Worm (Caenorhabditis elegans) whole organism, L1 larva: Measurements from ENCODE around the gene C25F9.4.

Experiments used
- ceh-90 ChIP-seq: sonication (generic microtip); optimal IDR thresholded peaks from 2 replicates; lab custom pipeline; 2016; ENCODE audit warnings: missing genetic modification characterization, missing compliant biosample characterization
- ets-5 ChIP-seq: fragments of 200-800 bp; sonication (Bioruptor generic); IDR thresholded peaks from 2 replicates; pipeline ENCODE4 v1.3.6; 2022; ENCODE audit warnings: missing genetic modification characterization, missing compliant biosample characterization
- hlh-4 ChIP-seq: sonication (generic microtip); optimal IDR thresholded peaks from 2 replicates; lab custom pipeline; 2016; ENCODE audit warnings: mild to moderate bottlenecking, missing genetic modification characterization, missing compliant biosample characterization
- nhr-237 ChIP-seq: fragments of 150-350 bp; optimal IDR thresholded peaks from 2 replicates; lab custom pipeline; 2014; ENCODE audit warnings: missing biosample characterization, missing genetic modification characterization
- nhr-77 ChIP-seq: fragments of 150-350 bp; optimal IDR thresholded peaks from 2 replicates; lab custom pipeline; 2014; ENCODE audit warnings: missing biosample characterization, missing genetic modification characterization
- unc-130 ChIP-seq: fragments of 150-350 bp; optimal IDR thresholded peaks from 2 replicates; lab custom pipeline; 2017; ENCODE audit warnings: missing biosample characterization, missing genetic modification characterization, inconsistent platforms
- unc-30 ChIP-seq: sonication (generic microtip); optimal IDR thresholded peaks from 2 replicates; lab custom pipeline; 2017; ENCODE audit warnings: missing biosample characterization, missing genetic modification characterization
- unc-62 ChIP-seq: fragments of 150-350 bp; optimal IDR thresholded peaks from 2 replicates; lab custom pipeline; 2014; ENCODE audit warnings: missing biosample characterization, missing genetic modification reagents, missing genetic modification characterization

ce11 chrV:19410663-19411062 is 5.7 kb downstream of the C25F9.4 start, which contains the start of gene C25F9.5:
- TF ChIP-seq unc-62 (GFP tag; lab: Kevin White, UChicago) (no peak), nhr-237 (tag; lab: Kevin White, UChicago) (no peak), hlh-4 (no peak), unc-30 (tag; lab: Kevin White, UChicago) (no peak), nhr-77 (tag; lab: Kevin White, UChicago) (no peak), ceh-90 (no peak), unc-130 (no peak), ets-5 (GFP tag; lab: Robert Waterston, UW) (no peak)
